Worm (Caenorhabditis elegans): Measurements from ENCODE around the gene C27D6.11.
A peak's percentile ranks its signal among the peaks of the same experiment; 100 is the strongest.

C27D6.11 gene

DNA sequence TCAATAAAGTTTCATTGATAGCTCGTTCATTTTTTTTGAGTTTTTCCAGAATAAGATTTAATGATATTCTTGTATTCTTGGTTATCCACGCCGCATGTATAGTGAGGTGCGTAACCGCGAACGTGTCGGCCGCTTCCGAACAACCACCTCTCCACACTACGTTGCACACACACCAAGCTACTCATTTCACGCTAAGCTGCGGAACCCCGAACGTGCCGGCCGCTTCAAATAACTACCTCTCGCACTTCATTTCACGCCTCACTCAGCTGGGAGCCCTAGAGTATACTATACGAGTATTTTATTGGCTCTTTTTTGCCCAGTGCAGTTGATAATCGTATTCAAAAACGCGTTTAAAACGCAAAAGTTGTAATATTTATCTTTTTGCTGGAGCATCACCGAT, 39.2 kb upstream of the C27D6.11 start:
- 0 out of 2 replicates have a peak, but pooled peaks have one; percentile 53 for TF ChIP-seq F26F4.8 (GFP tag; conservative IDR thresholded peaks at IDR 0.05)
- peak; percentile 63 for TF ChIP-seq snpc-4 (tag; optimal IDR thresholded peaks at IDR 0.05)
- peak; percentile 36; the same call in 1 of the 2 replicates for TF ChIP-seq T26A8.4 (GFP tag; IDR thresholded peaks at IDR 0.05)

DNA sequence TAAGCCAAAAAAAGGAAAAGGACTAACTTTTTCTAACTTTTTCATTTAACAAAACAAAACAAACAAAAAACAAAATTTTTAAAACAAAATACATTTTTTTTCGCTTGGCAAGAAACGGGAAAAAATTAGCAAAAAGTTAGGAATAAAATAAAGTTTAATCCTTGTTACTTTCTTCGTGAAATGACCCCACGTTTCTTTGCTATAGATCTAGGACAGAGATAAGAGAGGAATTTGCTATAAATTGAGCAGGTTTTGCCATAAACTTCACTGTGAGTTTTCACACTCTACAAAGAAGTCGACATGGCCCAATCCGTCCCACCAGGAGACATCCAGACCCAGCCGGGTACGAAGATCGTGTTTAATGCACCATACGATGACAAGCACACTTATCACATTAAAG, 38.5 kb upstream of the C27D6.11 start, which contains the start of gene msp-50:
msp-50 (plus strand) TSS at position 301 of the 400 bp plus-strand sequence.
- TF ChIP-seq lim-7 (GFP tag; IDR thresholded peaks at IDR 0.05) (no peak), aha-1 (tag) (no peak), nhr-6 (tag; optimal IDR thresholded peaks at IDR 0.05) (no peak), vab-7 (GFP tag; IDR thresholded peaks at IDR 0.05) (no peak), tag-97 (GFP tag; IDR thresholded peaks at IDR 0.05) (no peak), dmd-6 (GFP tag; IDR thresholded peaks at IDR 0.05) (no peak), ztf-11 (tag; optimal IDR thresholded peaks at IDR 0.05) (no peak), zfp-2 (tag; optimal IDR thresholded peaks at IDR 0.05) (no peak), lin-38 (GFP tag; IDR thresholded peaks at IDR 0.05) (no peak), rbr-2 (tag; optimal IDR thresholded peaks at IDR 0.05) (no peak), T20F7.1 (GFP tag; optimal IDR thresholded peaks at IDR 0.05) (no peak), nhr-25 (tag; optimal IDR thresholded peaks at IDR 0.05; ENCODE audit: borderline replicate concordance, insufficient read depth) (no peak), zip-2 (tag; optimal IDR thresholded peaks at IDR 0.05) (no peak), mep-1 (tag; optimal IDR thresholded peaks at IDR 0.05) (no peak), daf-19 (GFP tag; conservative IDR thresholded peaks at IDR 0.05) (no peak), nhr-41 (GFP tag; IDR thresholded peaks at IDR 0.05) (no peak), lin-39 (tag; optimal IDR thresholded peaks at IDR 0.05) (no peak), lir-3 (tag; optimal IDR thresholded peaks at IDR 0.05) (no peak), ceh-44 (GFP tag; IDR thresholded peaks at IDR 0.05) (no peak)

DNA sequence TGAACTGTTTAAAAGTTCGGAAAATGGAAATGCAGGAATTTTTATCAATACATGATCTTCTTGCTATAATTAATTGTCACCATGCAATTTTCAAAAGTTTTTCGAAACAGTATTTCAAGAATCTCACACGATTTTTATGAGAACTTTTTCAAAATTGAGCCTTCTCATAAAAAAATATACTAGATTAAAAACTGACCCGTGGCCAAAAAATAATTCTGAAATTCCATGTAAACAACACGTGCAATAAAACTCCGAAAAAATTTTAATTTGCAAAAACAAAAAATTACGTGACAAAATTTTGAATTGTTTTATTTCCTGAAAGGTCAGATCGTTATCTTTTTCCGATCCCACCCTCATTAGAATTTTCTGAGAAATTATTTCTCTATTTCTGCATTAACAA, 34.5 kb upstream of the C27D6.11 start, which contains the start of gene C34F11.5:
C34F11.5 (plus strand) TSS at position 301 of the 400 bp plus-strand sequence.
- TF ChIP-seq dve-1 (tag; optimal IDR thresholded peaks at IDR 0.05; ENCODE audit: insufficient read depth) (no peak), madf-5 (GFP tag; IDR thresholded peaks at IDR 0.05) (no peak), pha-4 (GFP tag; IDR thresholded peaks at IDR 0.05) (no peak), pha-4 (tag; optimal IDR thresholded peaks at IDR 0.05) (no peak), ama-1 (optimal IDR thresholded peaks at IDR 0.05) (no peak), lir-3 (tag; optimal IDR thresholded peaks at IDR 0.05) (no peak), aly-2 (tag; optimal IDR thresholded peaks at IDR 0.05) (no peak), ceh-82 (tag; optimal IDR thresholded peaks at IDR 0.05) (no peak), fos-1 (tag; optimal IDR thresholded peaks at IDR 0.05) (no peak), dmd-8 (GFP tag; IDR thresholded peaks at IDR 0.05) (no peak), F37D6.2 (tag; optimal IDR thresholded peaks at IDR 0.05) (no peak), set-16 (GFP tag; IDR thresholded peaks at IDR 0.05) (no peak), ceh-62 (tag; optimal IDR thresholded peaks at IDR 0.05) (no peak), sdz-12 (GFP tag; optimal IDR thresholded peaks at IDR 0.05) (no peak), ceh-44 (GFP tag; IDR thresholded peaks at IDR 0.05) (no peak), lin-13 (GFP tag; optimal IDR thresholded peaks at IDR 0.05) (no peak), zfp-2 (tag; optimal IDR thresholded peaks at IDR 0.05) (no peak), nhr-77 (tag; optimal IDR thresholded peaks at IDR 0.05) (no peak), nhr-76 (tag; optimal IDR thresholded peaks at IDR 0.05) (no peak), dmd-6 (GFP tag; IDR thresholded peaks at IDR 0.05) (no peak), daf-19 (GFP tag; conservative IDR thresholded peaks at IDR 0.05) (no peak)

DNA sequence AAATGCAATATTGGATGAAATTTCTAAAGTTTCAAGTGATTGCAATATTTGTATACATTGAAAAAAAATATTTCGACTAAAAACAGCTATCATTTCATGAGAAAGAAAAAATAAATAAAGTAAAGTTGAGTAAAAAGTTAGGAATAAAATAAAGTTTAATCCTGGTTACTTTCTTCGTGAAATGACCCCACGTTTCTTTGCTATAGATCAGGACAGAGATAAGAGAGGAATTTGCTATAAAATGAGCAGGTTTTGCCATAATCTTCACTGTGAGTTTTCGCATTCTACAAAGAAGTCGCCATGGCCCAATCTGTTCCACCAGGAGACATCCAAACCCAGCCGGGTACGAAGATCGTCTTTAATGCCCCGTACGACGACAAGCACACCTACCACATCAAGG, 33.1 kb upstream of the C27D6.11 start, which contains the start of gene msp-49:
msp-49 (plus strand) TSS at position 301 of the 400 bp plus-strand sequence.
- TF ChIP-seq unc-62 (GFP tag; optimal IDR thresholded peaks at IDR 0.05 in 1 of 2) = no peak
- no peak for TF ChIP-seq unc-62 (tag; optimal IDR thresholded peaks at IDR 0.05)
- no peak for TF ChIP-seq egl-27 (tag; optimal IDR thresholded peaks at IDR 0.05)
- TF ChIP-seq R02D3.7 (tag; optimal IDR thresholded peaks at IDR 0.05) = no peak
- TF ChIP-seq nhr-42 (GFP tag; IDR thresholded peaks at IDR 0.05) = no peak
- no peak for TF ChIP-seq zag-1 (tag; optimal IDR thresholded peaks at IDR 0.05)
- TF ChIP-seq ces-1 (GFP tag; optimal IDR thresholded peaks at IDR 0.05) = no peak
- no peak for TF ChIP-seq Y5F2A.4 (GFP tag; optimal IDR thresholded peaks at IDR 0.05)
- TF ChIP-seq zfp-2 (tag; optimal IDR thresholded peaks at IDR 0.05) = no peak
- TF ChIP-seq ceh-62 (tag; optimal IDR thresholded peaks at IDR 0.05) = no peak
- TF ChIP-seq jun-1 (tag; optimal IDR thresholded peaks at IDR 0.05) = no peak
- TF ChIP-seq ztf-7 (tag; optimal IDR thresholded peaks at IDR 0.05) = no peak
- TF ChIP-seq fkh-10 (GFP tag; optimal IDR thresholded peaks at IDR 0.05) = no peak
- TF ChIP-seq Y105C5A.15 (GFP tag; IDR thresholded peaks at IDR 0.05) = no peak
- TF ChIP-seq spr-1 (tag; optimal IDR thresholded peaks at IDR 0.05) = no peak
- no peak for TF ChIP-seq ama-1 (optimal IDR thresholded peaks at IDR 0.05)
